Worm (Caenorhabditis elegans): ENCODE data around the gene T18D3.6.

The T18D3.6 gene

DNA sequence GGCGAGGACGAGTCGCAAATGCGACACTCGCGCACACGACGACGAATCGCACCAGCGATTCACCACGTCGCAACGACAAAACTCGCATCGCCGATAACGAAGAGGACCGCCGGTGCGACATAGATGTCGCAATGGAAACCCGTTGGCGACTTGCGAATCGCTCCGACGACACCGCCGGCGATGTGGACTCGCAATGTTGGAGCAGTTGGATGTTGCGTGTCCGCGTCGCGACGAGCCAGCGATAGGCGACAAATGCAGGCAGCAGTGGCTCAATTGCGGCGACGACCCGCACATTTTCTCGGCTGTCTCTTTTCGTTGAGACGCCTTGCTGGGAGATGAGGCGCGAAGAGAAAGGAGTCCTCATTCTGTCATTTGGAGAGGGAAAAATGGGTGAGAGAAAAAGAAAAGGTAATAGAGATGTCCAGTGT, 2.5 kb downstream of the T18D3.6 start (continued):
- TF ChIP-seq nfyb-1 (GFP tag; IDR thresholded peaks at IDR 0.05) (peak; percentile 18; the same call in 1 of the 2 replicates), T26A5.8 (tag; optimal IDR thresholded peaks at IDR 0.05) (no peak), ztf-18 (tag; optimal IDR thresholded peaks at IDR 0.05) (peak; percentile 62), nhr-80 (tag; optimal IDR thresholded peaks at IDR 0.05) (peak; percentile 44), mxl-1 (tag; optimal IDR thresholded peaks at IDR 0.05) (no peak), tlf-1 (GFP tag; optimal IDR thresholded peaks at IDR 0.05) (no peak), ceh-79 (tag; optimal IDR thresholded peaks at IDR 0.05) (peak; percentile 11), Y95B8A.8 (GFP tag; IDR thresholded peaks at IDR 0.05) (no peak), F52B5.7 (tag; optimal IDR thresholded peaks at IDR 0.05) (no peak), hmg-20 (GFP tag; IDR thresholded peaks at IDR 0.05) (no peak), hsf-1 (GFP tag; IDR thresholded peaks at IDR 0.05) (no peak), tbx-9 (tag; optimal IDR thresholded peaks at IDR 0.05; ENCODE audit: borderline replicate concordance) (no peak), ceh-100 (GFP tag; IDR thresholded peaks at IDR 0.05) (no peak), efl-1 (GFP tag; optimal IDR thresholded peaks at IDR 0.05) (no peak), mcd-1 (GFP tag; IDR thresholded peaks at IDR 0.05) (peak; percentile 69), bed-2 (GFP tag; IDR thresholded peaks at IDR 0.05) (no peak), Y67H2A.10 (GFP tag; conservative IDR thresholded peaks at IDR 0.05) (no peak), nfya-2 (GFP tag; IDR thresholded peaks at IDR 0.05) (no peak), madf-3 (GFP tag; IDR thresholded peaks at IDR 0.05) (no peak), gei-17 (GFP tag; optimal IDR thresholded peaks at IDR 0.05) (peak; percentile 50), lag-1 (GFP tag; IDR thresholded peaks at IDR 0.05) (0 out of 2 replicates have a peak, but pooled peaks have one; percentile 10), B0035.1 (tag; optimal IDR thresholded peaks at IDR 0.05) (no peak), let-526 (GFP tag; IDR thresholded peaks at IDR 0.05) (no peak), K11D2.4 (GFP tag; IDR thresholded peaks at IDR 0.05) (peak; percentile 56), B0261.1 (tag; optimal IDR thresholded peaks at IDR 0.05) (peak; percentile 11), lin-54 (GFP tag; optimal IDR thresholded peaks at IDR 0.05) (peak; percentile 29), egl-18 (GFP tag; IDR thresholded peaks at IDR 0.05) (0 out of 2 replicates have a peak, but pooled peaks have one; percentile 3), pha-4 (tag; optimal IDR thresholded peaks at IDR 0.05) (no peak), unc-62 (GFP tag; optimal IDR thresholded peaks at IDR 0.05) (no peak), dpl-1 (GFP tag; optimal IDR thresholded peaks at IDR 0.05) (no peak), nhr-120 (GFP tag; IDR thresholded peaks at IDR 0.05) (no peak), egrh-3 (GFP tag; IDR thresholded peaks at IDR 0.05) (peak; percentile 59; the same call in 1 of the 2 replicates), nhr-27 (tag; optimal IDR thresholded peaks at IDR 0.05) (no peak), snpc-1.3 (tag; optimal IDR thresholded peaks at IDR 0.05; ENCODE audit: insufficient read depth) (no peak), snpc-4 (GFP tag; optimal IDR thresholded peaks at IDR 0.05) (peak; percentile 9), snpc-4 (tag; optimal IDR thresholded peaks at IDR 0.05) (peak in 1 of 4 experiments; percentile 29), hlh-26 (GFP tag; conservative IDR thresholded peaks at IDR 0.05) (no peak), lir-1 (GFP tag; conservative IDR thresholded peaks at IDR 0.05) (0 out of 2 replicates have a peak, but pooled peaks have one; percentile 20), Y79H2A.3 (GFP tag; conservative IDR thresholded peaks at IDR 0.05) (no peak), nhr-179 (tag; optimal IDR thresholded peaks at IDR 0.05) (no peak), athp-1 (tag; optimal IDR thresholded peaks at IDR 0.05) (no peak), aptf-3 (GFP tag; IDR thresholded peaks at IDR 0.05) (no peak), ceh-91 (GFP tag; IDR thresholded peaks at IDR 0.05) (no peak), madf-6 (GFP tag; IDR thresholded peaks at IDR 0.05) (0 out of 2 replicates have a peak, but pooled peaks have one; percentile 16), attf-3 (GFP tag; conservative IDR thresholded peaks at IDR 0.05) (no peak), B0019.2 (GFP tag; conservative IDR thresholded peaks at IDR 0.05) (no peak), lsl-1 (GFP tag; optimal IDR thresholded peaks at IDR 0.05) (no peak), ccch-3 (GFP tag; optimal IDR thresholded peaks at IDR 0.05) (no peak), rcor-1 (GFP tag; IDR thresholded peaks at IDR 0.05) (peak; percentile 41; the same call in 1 of the 2 replicates), ztf-26 (tag; optimal IDR thresholded peaks at IDR 0.05) (peak; percentile 25)

Measured in whole organism, young adult.